Fruit fly (Drosophila melanogaster) Kc167 (cell line): ENCODE results near the gene pps.

Experiments
- Myc ChIP-seq: fragments of >200 bp; optimal IDR thresholded peaks from 2 replicates; lab custom pipeline; 2017; ENCODE audit warnings: missing external identifiers
- Sin3A ChIP-seq: fragments of >200 bp; optimal IDR thresholded peaks from 2 replicates; lab custom pipeline; 2018; ENCODE audit warnings: missing external identifiers
- h ChIP-seq: fragments of >200 bp; optimal IDR thresholded peaks from 3 replicates; lab custom pipeline; 2018; ENCODE audit warnings: missing external identifiers
- insv ChIP-seq: fragments of >200 bp; optimal IDR thresholded peaks from 3 replicates; lab custom pipeline; 2018; ENCODE audit warnings: missing external identifiers
- psq ChIP-seq: fragments of >200 bp; optimal IDR thresholded peaks from 2 replicates; lab custom pipeline; 2017; ENCODE audit warnings: missing external identifiers

DNA sequence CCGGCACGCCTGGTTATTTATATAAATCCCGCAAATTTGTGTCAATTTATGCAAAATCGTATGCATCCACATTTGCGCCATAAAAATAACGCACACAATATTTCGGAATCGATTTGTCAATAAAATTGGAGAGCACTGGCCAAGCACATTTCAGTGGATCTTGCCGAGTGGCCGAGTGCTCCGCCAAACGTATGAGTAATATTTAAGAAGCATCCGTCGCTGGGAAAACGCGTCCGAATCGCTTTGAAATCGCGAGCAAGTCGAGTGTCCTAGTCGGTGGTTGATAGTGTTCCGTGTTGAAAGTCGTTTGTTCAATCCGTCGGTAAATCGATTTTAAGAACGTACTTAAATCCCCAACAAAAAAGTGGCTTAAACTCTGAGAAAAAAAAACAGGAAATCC lies 26.7 kb upstream of the pps start, which contains the start of gene CG33098:
- TF ChIP-seq psq (lab: Kevin White, UChicago) (no peak), Myc (no peak), h (no peak), Sin3A (lab: Kevin White, UChicago) (no peak), insv (lab: Kevin White, UChicago) (no peak)
